Fruit fly (Drosophila melanogaster) whole organism, prepupa: ENCODE measurements around the gene pns.

Experiments
- Blimp-1 ChIP-seq: fragments of 200-800 bp; sonication (Bioruptor generic); optimal IDR thresholded peaks from 3 replicates; lab custom pipeline; 2017; ENCODE audit warnings: missing biosample characterization, missing genetic modification characterization, mild to moderate bottlenecking, moderate library complexity, missing genetic modification reagents
- CG10631 ChIP-seq: fragments of 200-800 bp; sonication (Bioruptor generic); optimal IDR thresholded peaks from 2 replicates; lab custom pipeline; 2016; ENCODE audit warnings: missing biosample characterization, missing genetic modification characterization
- CG10669 ChIP-seq: fragments of 200-800 bp; sonication (Bioruptor generic); optimal IDR thresholded peaks from 3 replicates; lab custom pipeline; 2018; ENCODE audit warnings: missing biosample characterization, mild to moderate bottlenecking, missing genetic modification characterization, moderate library complexity
- CG11294 ChIP-seq: fragments of 200-800 bp; sonication (Bioruptor generic); IDR thresholded peaks from 2 replicates; pipeline ENCODE4 v1.3.6; 2022; ENCODE audit warnings: missing biosample characterization, missing genetic modification characterization
- CG11762 ChIP-seq: fragments of 200-800 bp; sonication (Bioruptor generic); optimal IDR thresholded peaks from 3 replicates; lab custom pipeline; 2016; ENCODE audit warnings: missing biosample characterization, missing genetic modification characterization; ENCODE audit not compliant: insufficient read depth
- CG15336 ChIP-seq: fragments of 200-800 bp; sonication (Bioruptor generic); IDR thresholded peaks from 2 replicates; pipeline ENCODE4 v1.3.6; 2022; ENCODE audit warnings: missing biosample characterization, missing genetic modification characterization
- CG1621 ChIP-seq: fragments of 200-800 bp; sonication (Bioruptor generic); optimal IDR thresholded peaks from 3 replicates; lab custom pipeline; 2018; ENCODE audit warnings: missing biosample characterization, mild to moderate bottlenecking, missing genetic modification characterization
- CG16779 ChIP-seq: fragments of 200-800 bp; sonication (Bioruptor generic); optimal IDR thresholded peaks from 3 replicates; lab custom pipeline; 2017; ENCODE audit warnings: missing biosample characterization, mild to moderate bottlenecking, missing genetic modification characterization
- CG3032 ChIP-seq: fragments of 200-800 bp; optimal IDR thresholded peaks from 2 replicates; lab custom pipeline; 2019; ENCODE audit warnings: missing biosample characterization, mild to moderate bottlenecking, missing genetic modification characterization, moderate library complexity
- CG31627 ChIP-seq: fragments of 200-800 bp; sonication (Bioruptor generic); optimal IDR thresholded peaks from 3 replicates; lab custom pipeline; 2016; ENCODE audit warnings: missing biosample characterization, missing genetic modification characterization
- CG34406 ChIP-seq: fragments of 200-800 bp; sonication (Bioruptor generic); optimal IDR thresholded peaks from 3 replicates; lab custom pipeline; 2016; ENCODE audit warnings: missing biosample characterization, missing genetic modification characterization
- CG3919 ChIP-seq: fragments of 200-800 bp; sonication (Bioruptor generic); optimal IDR thresholded peaks from 3 replicates; lab custom pipeline; 2016; ENCODE audit warnings: missing biosample characterization, missing genetic modification characterization
- CG6276 ChIP-seq: fragments of 200-800 bp; sonication (Bioruptor generic); optimal IDR thresholded peaks from 2 replicates; lab custom pipeline; 2017; ENCODE audit warnings: missing biosample characterization, mild to moderate bottlenecking, missing genetic modification characterization
- CG6792 ChIP-seq: fragments of 200-800 bp; sonication (Bioruptor generic); optimal IDR thresholded peaks from 3 replicates; lab custom pipeline; 2016; ENCODE audit warnings: missing biosample characterization, missing genetic modification characterization
- CG7368 ChIP-seq: fragments of 200-800 bp; sonication (Bioruptor generic); optimal IDR thresholded peaks from 3 replicates; lab custom pipeline; 2016; ENCODE audit warnings: missing biosample characterization, missing genetic modification characterization
- CG8119 ChIP-seq: fragments of 200-800 bp; sonication (Bioruptor generic); IDR thresholded peaks from 3 replicates; pipeline ENCODE4 v1.3.6; 2022; ENCODE audit warnings: missing biosample characterization, missing genetic modification characterization
- CG8319 ChIP-seq: fragments of 200-800 bp; sonication (Bioruptor generic); optimal IDR thresholded peaks from 3 replicates; lab custom pipeline; 2016; ENCODE audit warnings: missing biosample characterization, missing genetic modification characterization
- CG8632 ChIP-seq: fragments of 200-800 bp; sonication (Bioruptor generic); optimal IDR thresholded peaks from 3 replicates; lab custom pipeline; 2016; ENCODE audit warnings: missing biosample characterization, missing genetic modification characterization
- CG9139 ChIP-seq: fragments of 200-800 bp; sonication (Bioruptor generic); optimal IDR thresholded peaks from 3 replicates; lab custom pipeline; 2017; ENCODE audit warnings: missing biosample characterization, mild to moderate bottlenecking, missing genetic modification characterization
- Eip75B ChIP-seq: fragments of 200-800 bp; sonication (Bioruptor generic); optimal IDR thresholded peaks from 3 replicates; lab custom pipeline; 2016; ENCODE audit warnings: missing biosample characterization, missing genetic modification characterization
- Eip78C ChIP-seq: fragments of 200-800 bp; sonication (Bioruptor generic); peaks from one replicate; lab custom pipeline; 2016; ENCODE audit warnings: missing biosample characterization, missing genetic modification characterization
- Ets21C ChIP-seq: fragments of 200-800 bp; sonication (Bioruptor generic); optimal IDR thresholded peaks from 3 replicates; lab custom pipeline; 2016; ENCODE audit warnings: missing biosample characterization, missing genetic modification characterization
- Hr38 ChIP-seq: sonication (Bioruptor generic); optimal IDR thresholded peaks from 2 replicates; lab custom pipeline; 2016; ENCODE audit warnings: missing biosample characterization, missing genetic modification characterization
- Hr4 ChIP-seq: fragments of 200-800 bp; sonication (Bioruptor generic); optimal IDR thresholded peaks from 3 replicates; lab custom pipeline; 2016; ENCODE audit warnings: missing biosample characterization, missing genetic modification characterization
- Lpt ChIP-seq: fragments of 200-800 bp; sonication (Bioruptor generic); optimal IDR thresholded peaks from 3 replicates; lab custom pipeline; 2016; ENCODE audit warnings: missing biosample characterization, missing genetic modification characterization
- OdsH ChIP-seq: fragments of 200-800 bp; sonication (Bioruptor generic); optimal IDR thresholded peaks from 3 replicates; lab custom pipeline; 2016; ENCODE audit warnings: missing biosample characterization, missing genetic modification characterization
- Smox ChIP-seq: fragments of 200-800 bp; sonication (Bioruptor generic); optimal IDR thresholded peaks from 3 replicates; lab custom pipeline; 2016; ENCODE audit warnings: missing biosample characterization, missing genetic modification characterization
- Sox102F ChIP-seq: fragments of 200-800 bp; sonication (Bioruptor generic); optimal IDR thresholded peaks from 2 replicates; lab custom pipeline; 2016; ENCODE audit warnings: missing biosample characterization, mild to moderate bottlenecking, missing genetic modification characterization
- Sox14 ChIP-seq: fragments of 200-800 bp; sonication (Bioruptor generic); optimal IDR thresholded peaks from 3 replicates; lab custom pipeline; 2016; ENCODE audit warnings: missing biosample characterization, missing genetic modification characterization
- Sox15 ChIP-seq: fragments of 200-800 bp; sonication (Bioruptor generic); optimal IDR thresholded peaks from 3 replicates; lab custom pipeline; 2016; ENCODE audit warnings: missing biosample characterization, missing genetic modification characterization
- achi ChIP-seq: fragments of 200-800 bp; sonication (Bioruptor generic); optimal IDR thresholded peaks from 3 replicates; lab custom pipeline; 2016; ENCODE audit warnings: missing biosample characterization, missing genetic modification characterization
- acj6 ChIP-seq: fragments of 200-800 bp; sonication (Bioruptor generic); optimal IDR thresholded peaks from 3 replicates; lab custom pipeline; 2016; ENCODE audit warnings: missing biosample characterization, missing genetic modification characterization
- dsx ChIP-seq: fragments of 200-800 bp; optimal IDR thresholded peaks from 3 replicates; lab custom pipeline; 2019; ENCODE audit warnings: missing biosample characterization, mild to moderate bottlenecking, missing genetic modification characterization, moderate library complexity; ENCODE audit not compliant: poor library complexity, severe bottlenecking
- eg ChIP-seq: fragments of 200-800 bp; sonication (Bioruptor generic); IDR thresholded peaks from 3 replicates; pipeline ENCODE4 v1.3.6; 2022; ENCODE audit warnings: missing biosample characterization, missing genetic modification characterization
- esn ChIP-seq: fragments of 200-800 bp; sonication (Bioruptor generic); optimal IDR thresholded peaks from 2 replicates; lab custom pipeline; 2016; ENCODE audit warnings: missing biosample characterization, mild to moderate bottlenecking, missing genetic modification characterization, moderate library complexity
- fd59A ChIP-seq: fragments of 200-800 bp; sonication (Bioruptor generic); optimal IDR thresholded peaks from 2 replicates; lab custom pipeline; 2017; ENCODE audit warnings: missing biosample characterization, mild to moderate bottlenecking, missing genetic modification characterization, missing genetic modification reagents
- fd85E ChIP-seq: fragments of 200-800 bp; sonication (Bioruptor generic); optimal IDR thresholded peaks from 3 replicates; lab custom pipeline; 2016; ENCODE audit warnings: missing biosample characterization, missing genetic modification characterization
- fkh ChIP-seq: fragments of 200-800 bp; sonication (Bioruptor generic); optimal IDR thresholded peaks from 3 replicates; lab custom pipeline; 2017; ENCODE audit warnings: missing biosample characterization, mild to moderate bottlenecking, missing genetic modification characterization, moderate library complexity
- lz ChIP-seq: fragments of 200-800 bp; sonication (Bioruptor generic); optimal IDR thresholded peaks from 3 replicates; lab custom pipeline; 2016; ENCODE audit warnings: missing biosample characterization, missing genetic modification characterization
- pdm3 ChIP-seq: fragments of 200-800 bp; sonication (Bioruptor generic); optimal IDR thresholded peaks from 3 replicates; lab custom pipeline; 2016; ENCODE audit warnings: missing biosample characterization, missing genetic modification characterization
- salr ChIP-seq, 2 experiments: fragments of 200-800 bp; sonication (Bioruptor generic); optimal IDR thresholded peaks; 3 replicates each; lab custom pipeline; 2016 to 2018; ENCODE audit warnings: missing biosample characterization in 2 of 2, missing genetic modification characterization in 2 of 2, mild to moderate bottlenecking in 1 of 2
- ss ChIP-seq, 2 experiments: fragments of 200-800 bp; sonication (Bioruptor generic); optimal IDR thresholded peaks; 2 replicates in 1 of 2; 3 replicates in 1 of 2; lab custom pipeline; 2017 to 2018; ENCODE audit warnings: mild to moderate bottlenecking in 2 of 2, missing biosample characterization in 2 of 2, missing genetic modification characterization in 2 of 2, moderate library complexity in 1 of 2
- svp ChIP-seq: fragments of 200-800 bp; sonication (Bioruptor generic); peaks from one replicate; lab custom pipeline; 2016; ENCODE audit warnings: missing biosample characterization, missing genetic modification characterization
- topi ChIP-seq: fragments of 200-800 bp; sonication (Bioruptor generic); optimal IDR thresholded peaks from 3 replicates; lab custom pipeline; 2016; ENCODE audit warnings: missing biosample characterization, missing genetic modification characterization
- vri ChIP-seq: fragments of 200-800 bp; sonication (Bioruptor generic); optimal IDR thresholded peaks from 3 replicates; lab custom pipeline; 2016; ENCODE audit warnings: missing biosample characterization, mild to moderate bottlenecking, missing genetic modification characterization

pns gene

dm6 chr3L:1591692-1592371 lies 54.9 kb downstream of the pns start (continued):
- TF ChIP-seq Sox14 (GFP tag; lab: Kevin White, UChicago) = peak; percentile 50
- TF ChIP-seq Ets21C (GFP tag; lab: Kevin White, UChicago) = peak; percentile 29
- peak; percentile 64 for TF ChIP-seq CG11762 (GFP tag; lab: Kevin White, UChicago)
- 0 out of 2 replicates have a peak, but pooled peaks have one; percentile 19 for TF ChIP-seq CG15336
- peak; percentile 74 for TF ChIP-seq Blimp-1
- TF ChIP-seq CG16779 (tag; lab: Kevin White, UChicago) = peak; percentile 62
- TF ChIP-seq CG8319 (GFP tag; lab: Kevin White, UChicago) = peak; percentile 73
- TF ChIP-seq CG9139 = peak; percentile 87
- TF ChIP-seq CG10631 = no peak
- peak; percentile 50 for TF ChIP-seq dsx (GFP tag; lab: Kevin White, UChicago)
- TF ChIP-seq fkh = peak; percentile 95
- peak; percentile 90 for TF ChIP-seq esn (GFP tag; lab: Kevin White, UChicago)
- peak; percentile 70 for TF ChIP-seq acj6 (GFP tag; lab: Kevin White, UChicago)
- peak; percentile 85 for TF ChIP-seq CG10669 (GFP tag; lab: Kevin White, UChicago)
- peak; percentile 85 for TF ChIP-seq CG34406 (GFP tag; lab: Kevin White, UChicago)
- TF ChIP-seq fd59A = peak; percentile 63
- peak; percentile 74 for TF ChIP-seq lz (GFP tag; lab: Kevin White, UChicago)
- peak; percentile 64 to 89 for TF ChIP-seq ss (GFP tag; optimal IDR thresholded peaks at IDR 0.05; lab: Kevin White, UChicago)
- TF ChIP-seq CG8119 (GFP tag; lab: Robert Waterston, UW) = peak; percentile 43; the same call in 1 of the 3 replicates
- TF ChIP-seq CG3919 (GFP tag; lab: Kevin White, UChicago) = peak; percentile 83
- TF ChIP-seq Eip75B (GFP tag; lab: Kevin White, UChicago) = peak; percentile 78
- TF ChIP-seq OdsH (GFP tag; lab: Kevin White, UChicago) = peak; percentile 70
- peak; percentile 87 for TF ChIP-seq CG1621 (tag; lab: Kevin White, UChicago)
- no peak for TF ChIP-seq Sox15 (GFP tag; lab: Kevin White, UChicago)
- peak; percentile 29 to 80 for TF ChIP-seq salr (GFP tag; optimal IDR thresholded peaks at IDR 0.05; lab: Kevin White, UChicago)
- TF ChIP-seq svp (GFP tag; lab: Kevin White, UChicago) = peak; percentile 90
- peak; percentile 69 for TF ChIP-seq CG31627 (GFP tag; lab: Kevin White, UChicago)
- peak; percentile 97 for TF ChIP-seq vri
- TF ChIP-seq CG6792 (GFP tag; lab: Kevin White, UChicago) = peak; percentile 84
- no peak for TF ChIP-seq Hr38
- peak; percentile 89 for TF ChIP-seq Sox102F (GFP tag; lab: Kevin White, UChicago)
- TF ChIP-seq CG3032 (tag; lab: Kevin White, UChicago) = peak; percentile 71
- peak; percentile 94 for TF ChIP-seq Eip78C (GFP tag; lab: Kevin White, UChicago)
- peak; percentile 68 for TF ChIP-seq achi (GFP tag; lab: Kevin White, UChicago)

DNA sequence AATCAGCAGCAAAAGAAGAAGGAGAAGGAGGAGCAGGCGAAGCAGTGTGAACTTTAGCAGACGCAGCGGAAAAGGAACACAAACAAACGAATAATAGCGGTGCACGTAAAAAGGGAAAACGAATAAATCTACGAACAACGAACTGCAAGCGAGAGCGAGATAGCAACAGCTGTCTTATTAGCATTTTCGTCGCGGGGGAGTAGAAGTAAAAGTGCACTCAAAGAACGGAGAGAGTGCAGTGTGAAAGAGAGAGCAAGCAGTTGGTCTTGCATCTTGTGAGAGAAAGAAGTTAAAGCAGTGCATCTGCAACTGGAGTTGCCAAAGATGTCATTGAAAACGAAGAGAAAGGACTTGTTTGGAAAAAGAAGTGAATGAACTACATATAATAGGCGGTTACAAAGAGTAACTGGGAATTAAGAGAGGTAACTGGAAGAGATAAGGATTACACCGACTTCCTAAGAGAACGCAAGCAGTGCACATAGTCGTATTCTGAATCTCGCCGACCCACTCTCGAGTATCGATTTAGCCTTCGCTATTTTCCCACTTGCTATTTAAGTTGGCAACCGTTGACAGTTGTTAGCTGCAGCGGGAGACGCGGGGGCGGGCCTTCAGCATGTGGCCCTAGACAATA lies 56.0 kb downstream of the pns start:
- TF ChIP-seq lz (GFP tag; lab: Kevin White, UChicago) (no peak), CG8319 (GFP tag; lab: Kevin White, UChicago) (no peak), fd85E (GFP tag; lab: Kevin White, UChicago) (no peak), salr (GFP tag; optimal IDR thresholded peaks at IDR 0.05; lab: Kevin White, UChicago) (no peak), CG1621 (tag; lab: Kevin White, UChicago) (no peak), Smox (GFP tag; lab: Kevin White, UChicago) (no peak), Hr38 (no peak), CG8119 (GFP tag; lab: Robert Waterston, UW) (no peak; the same call in 2 of the 3 replicates), CG6276 (peak; percentile 42), Eip75B (GFP tag; lab: Kevin White, UChicago) (no peak), pdm3 (GFP tag; lab: Kevin White, UChicago) (no peak), CG6792 (GFP tag; lab: Kevin White, UChicago) (no peak), achi (GFP tag; lab: Kevin White, UChicago) (no peak), CG34406 (GFP tag; lab: Kevin White, UChicago) (no peak), Sox14 (GFP tag; lab: Kevin White, UChicago) (peak; percentile 31), Ets21C (GFP tag; lab: Kevin White, UChicago) (no peak), Eip78C (GFP tag; lab: Kevin White, UChicago) (peak; percentile 76), Sox102F (GFP tag; lab: Kevin White, UChicago) (peak; percentile 6), CG15336 (0 out of 2 replicates have a peak, but pooled peaks have one; percentile 21), CG31627 (GFP tag; lab: Kevin White, UChicago) (no peak), esn (GFP tag; lab: Kevin White, UChicago) (no peak), CG10669 (GFP tag; lab: Kevin White, UChicago) (no peak), CG11294 (GFP tag; lab: Robert Waterston, UW) (no peak), Hr4 (no peak), CG7368 (GFP tag; lab: Kevin White, UChicago) (no peak), topi (GFP tag; lab: Kevin White, UChicago) (no peak), vri (no peak), Lpt (GFP tag; lab: Kevin White, UChicago) (peak; percentile 20), eg (GFP tag; lab: Robert Waterston, UW) (no peak; the same call in 2 of the 3 replicates), CG8632 (no peak)
